Worm (Caenorhabditis elegans): Measurements from ENCODE around the gene asp-1.

asp-1 gene

DNA sequence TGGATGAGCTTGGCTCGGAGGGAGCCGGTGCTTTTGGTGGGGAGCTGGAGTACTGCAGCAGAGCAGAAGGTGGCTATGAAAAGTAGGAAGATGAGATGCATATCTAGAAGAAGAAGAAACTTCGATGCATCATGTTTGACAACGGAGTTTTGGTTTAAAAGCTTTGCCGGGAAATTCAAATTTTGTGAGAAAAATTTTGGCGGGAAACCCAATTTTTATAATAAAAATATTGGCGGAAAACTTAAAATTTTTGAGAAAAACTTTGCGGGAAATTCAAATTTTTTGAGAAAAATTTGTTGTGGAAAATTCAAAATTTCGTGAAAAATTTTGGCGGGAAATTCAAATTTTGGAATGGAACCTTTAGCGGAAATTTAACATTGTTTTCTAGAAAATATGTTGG, 5.8 kb downstream of the asp-1 start, which contains the start of gene asp-15:
asp-15 (minus strand) TSS at position 101 of the 400 bp plus-strand sequence.
- no peak for TF ChIP-seq npax-4 (tag; optimal IDR thresholded peaks at IDR 0.05)
- TF ChIP-seq T23F11.4 (GFP tag; optimal IDR thresholded peaks at IDR 0.05) = no peak
- TF ChIP-seq elt-2 (tag; optimal IDR thresholded peaks at IDR 0.05) = no peak
- TF ChIP-seq tbx-2 (tag; optimal IDR thresholded peaks at IDR 0.05) = no peak
- no peak for TF ChIP-seq ama-1 (optimal IDR thresholded peaks at IDR 0.05)
- TF ChIP-seq dve-1 (tag; optimal IDR thresholded peaks at IDR 0.05) = no peak
- TF ChIP-seq sox-2 (GFP tag; IDR thresholded peaks at IDR 0.05) = no peak
- no peak for TF ChIP-seq pqm-1 (tag; optimal IDR thresholded peaks at IDR 0.05)
- TF ChIP-seq ceh-31 (tag; optimal IDR thresholded peaks at IDR 0.05) = no peak
- TF ChIP-seq ceh-14 (tag; optimal IDR thresholded peaks at IDR 0.05) = no peak

DNA sequence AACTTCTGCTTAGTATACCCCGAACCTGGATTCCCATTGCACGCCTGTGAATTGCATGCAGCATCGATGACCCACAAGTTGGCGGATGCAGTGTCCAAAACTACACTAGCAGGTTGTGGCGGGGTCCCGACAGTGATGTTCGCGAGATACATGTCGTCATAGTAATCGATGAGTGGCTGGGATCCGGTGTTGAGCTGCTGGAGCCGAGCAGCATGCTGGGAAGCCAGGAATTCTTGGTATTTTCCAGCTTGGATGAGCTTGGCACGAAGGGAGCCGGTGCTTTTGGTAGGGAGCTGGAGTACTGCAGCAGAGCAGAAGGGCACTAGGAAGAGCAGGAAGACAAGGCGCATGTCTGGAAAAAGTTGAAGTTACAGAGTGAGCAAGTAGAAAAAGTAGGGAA, 8.3 kb downstream of the asp-1 start, which contains the start of gene asp-16:
asp-16 (minus strand) TSS at position 350 of the 400 bp plus-strand sequence.
- TF ChIP-seq nhr-11 (tag; optimal IDR thresholded peaks at IDR 0.05) (no peak), ama-1 (optimal IDR thresholded peaks at IDR 0.05) (no peak), pax-1 (tag; optimal IDR thresholded peaks at IDR 0.05) (no peak), nhr-232 (tag; optimal IDR thresholded peaks at IDR 0.05) (no peak), elt-4 (tag; optimal IDR thresholded peaks at IDR 0.05) (peak; percentile 18), hlh-6 (tag; optimal IDR thresholded peaks at IDR 0.05) (no peak), ceh-22 (tag; optimal IDR thresholded peaks at IDR 0.05) (no peak)

DNA sequence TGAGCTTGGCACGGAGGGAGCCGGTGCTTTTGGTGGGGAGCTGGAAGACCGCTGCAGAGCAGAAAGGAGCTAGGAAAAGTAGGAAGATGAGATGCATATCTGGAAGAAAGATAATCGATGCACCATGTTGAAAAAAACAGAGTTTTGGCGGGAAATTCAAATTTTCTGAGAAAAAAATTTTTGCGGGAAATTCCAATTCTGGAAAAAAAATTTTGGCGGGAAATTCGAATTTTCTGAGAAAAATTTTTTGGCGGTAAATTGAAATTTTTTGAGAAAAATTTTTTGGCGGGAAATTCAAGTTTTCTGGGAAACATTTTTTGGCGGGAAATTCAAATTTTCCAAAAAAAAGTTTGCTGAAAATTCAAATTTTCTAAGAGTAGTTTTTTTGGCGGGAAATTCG, 13.3 kb downstream of the asp-1 start, which contains the start of gene asp-17:
asp-17 (minus strand) TSS at position 101 of the 400 bp plus-strand sequence.
- TF ChIP-seq hlh-15 (tag; optimal IDR thresholded peaks at IDR 0.05) (no peak), sdc-2 (tag; optimal IDR thresholded peaks at IDR 0.05) (no peak), K02D7.2 (tag; optimal IDR thresholded peaks at IDR 0.05) (no peak), eyg-1 (tag; optimal IDR thresholded peaks at IDR 0.05) (no peak), tbx-2 (tag; optimal IDR thresholded peaks at IDR 0.05) (no peak), hlh-30 (tag; optimal IDR thresholded peaks at IDR 0.05; ENCODE audit: insufficient read depth) (no peak), pros-1 (tag; optimal IDR thresholded peaks at IDR 0.05) (no peak), ceh-2 (tag; optimal IDR thresholded peaks at IDR 0.05) (no peak), pqm-1 (tag; optimal IDR thresholded peaks at IDR 0.05) (no peak), pax-1 (tag; optimal IDR thresholded peaks at IDR 0.05) (no peak), ceh-34 (tag; optimal IDR thresholded peaks at IDR 0.05) (no peak), ceh-22 (tag; optimal IDR thresholded peaks at IDR 0.05) (no peak), fkh-6 (tag; optimal IDR thresholded peaks at IDR 0.05) (no peak), madf-2 (tag; optimal IDR thresholded peaks at IDR 0.05) (no peak), che-1 (tag; optimal IDR thresholded peaks at IDR 0.05) (no peak), ets-4 (tag; optimal IDR thresholded peaks at IDR 0.05) (no peak)

DNA sequence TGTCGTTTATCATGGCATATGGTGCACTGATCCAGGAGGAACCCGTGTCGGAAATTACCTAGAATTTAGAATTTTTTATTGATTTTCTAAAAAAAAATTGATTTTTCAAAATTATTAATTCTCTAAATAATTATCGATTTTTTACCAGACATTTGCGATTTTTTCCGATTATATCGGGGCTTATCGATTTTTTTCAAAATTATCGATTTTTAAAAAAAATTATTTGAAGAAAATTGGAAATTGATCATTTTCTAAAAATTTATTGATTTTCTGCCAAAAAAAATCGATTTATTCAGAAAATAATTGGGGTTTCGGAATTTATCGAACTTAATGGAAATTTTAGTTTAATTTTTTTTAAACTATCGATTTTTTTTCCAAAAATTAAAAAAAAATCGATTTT, 14.5 kb downstream of the asp-1 start:
- peak; percentile 37 for TF ChIP-seq ceh-48 (tag; optimal IDR thresholded peaks at IDR 0.05)
- no peak for TF ChIP-seq pqm-1 (tag; optimal IDR thresholded peaks at IDR 0.05)
- no peak for TF ChIP-seq lin-11 (tag; optimal IDR thresholded peaks at IDR 0.05)
- TF ChIP-seq sox-2 (GFP tag; IDR thresholded peaks at IDR 0.05) = no peak
- TF ChIP-seq lim-6 (tag; optimal IDR thresholded peaks at IDR 0.05) = no peak

DNA sequence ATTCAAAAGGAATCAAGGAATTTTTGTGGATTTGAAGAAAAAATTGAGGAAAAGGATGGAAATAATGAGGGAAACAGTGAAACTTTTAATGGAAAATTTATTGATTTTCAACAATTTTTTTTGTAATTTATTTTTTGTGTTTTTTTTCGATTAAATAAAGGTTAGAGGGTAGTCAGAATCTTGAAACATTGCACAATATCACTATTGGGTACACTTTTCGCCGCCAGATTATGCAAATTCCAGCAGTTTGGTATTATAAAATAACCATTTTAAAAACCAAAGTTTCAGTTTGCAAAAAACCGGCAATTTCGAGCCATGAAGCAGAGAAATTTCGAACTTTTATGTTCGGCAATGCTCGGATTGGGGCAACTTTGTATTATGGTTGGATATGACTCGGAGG, 19.1 kb downstream of the asp-1 start, which contains the start of gene Y39B6A.27:
Y39B6A.27 (plus strand) TSS at position 301 of the 400 bp plus-strand sequence.
- no peak for TF ChIP-seq pha-4 (tag; optimal IDR thresholded peaks at IDR 0.05)
- TF ChIP-seq rnt-1 (tag; optimal IDR thresholded peaks at IDR 0.05) = no peak

DNA sequence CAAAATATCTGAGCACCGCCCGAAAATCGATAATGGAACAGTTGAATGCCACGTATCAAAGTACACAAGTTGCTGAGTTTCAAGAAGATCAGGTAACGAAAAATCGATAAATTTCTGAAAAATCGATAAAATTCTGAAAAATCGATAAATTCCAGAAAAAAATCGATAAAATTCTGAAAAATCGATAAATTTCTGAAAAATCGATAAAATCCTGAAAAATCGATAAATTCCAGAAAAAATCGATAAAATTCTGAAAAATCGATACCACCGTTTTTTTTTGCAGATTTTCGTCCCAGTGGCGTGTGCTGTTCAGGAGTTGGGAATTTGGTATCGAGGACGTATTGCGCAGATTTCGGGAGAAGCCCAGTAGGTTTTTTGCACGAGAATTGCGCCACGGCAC, 23.2 kb downstream of the asp-1 start:
- TF ChIP-seq ets-4 (tag; optimal IDR thresholded peaks at IDR 0.05) = no peak
- no peak for TF ChIP-seq K09A11.1 (tag; optimal IDR thresholded peaks at IDR 0.05; ENCODE audit: insufficient read depth)
- TF ChIP-seq ceh-45 (GFP tag; IDR thresholded peaks at IDR 0.05) = no peak
- TF ChIP-seq C38D4.7 (GFP tag; optimal IDR thresholded peaks at IDR 0.05) = no peak
- no peak for TF ChIP-seq ref-2 (tag; optimal IDR thresholded peaks at IDR 0.05)
- no peak for TF ChIP-seq npax-4 (tag; optimal IDR thresholded peaks at IDR 0.05)
- TF ChIP-seq ceh-48 (tag; optimal IDR thresholded peaks at IDR 0.05) = peak; percentile 68
